Worm (Caenorhabditis elegans) whole organism, early embryonic: Measurements from ENCODE around the gene srz-82.

ENCODE experiments used
- F13C5.2 ChIP-seq: sonication (generic microtip); optimal IDR thresholded peaks from 2 replicates; lab custom pipeline; 2017; ENCODE audit warnings: mild to moderate bottlenecking, missing genetic modification characterization, inconsistent platforms, missing compliant biosample characterization
- ama-1 ChIP-seq: fragments of 150-350 bp; optimal IDR thresholded peaks from 2 replicates; lab custom pipeline; 2014
- ceh-13 ChIP-seq: fragments of 200-800 bp; sonication (Bioruptor generic); optimal IDR thresholded peaks from 2 replicates; lab custom pipeline; 2018; ENCODE audit warnings: mild to moderate bottlenecking, missing genetic modification characterization, missing compliant biosample characterization
- ceh-36 ChIP-seq: sonication (generic microtip); optimal IDR thresholded peaks from 2 replicates; lab custom pipeline; 2016; ENCODE audit warnings: missing genetic modification characterization, inconsistent platforms, missing compliant biosample characterization
- ets-7 ChIP-seq: sonication (generic microtip); optimal IDR thresholded peaks from 2 replicates; lab custom pipeline; 2016; ENCODE audit warnings: missing genotype, missing genetic modification characterization, missing compliant biosample characterization
- flt-1 ChIP-seq: fragments of 200-800 bp; sonication (Bioruptor generic); IDR thresholded peaks from 2 replicates; pipeline ENCODE4 v1.3.6; 2022; ENCODE audit warnings: missing genetic modification characterization, missing compliant biosample characterization
- hmbx-1 ChIP-seq: sonication (generic microtip); optimal IDR thresholded peaks from 2 replicates; lab custom pipeline; 2016; ENCODE audit warnings: mild to moderate bottlenecking, missing genetic modification characterization, missing compliant biosample characterization
- sea-1 ChIP-seq: fragments of 200-800 bp; sonication (Bioruptor generic); conservative IDR thresholded peaks from 2 replicates; pipeline ENCODE4 v1.3.6; 2022; ENCODE audit warnings: missing genetic modification characterization, missing compliant biosample characterization
- tbx-11 ChIP-seq: fragments of 200-800 bp; sonication (Bioruptor generic); IDR thresholded peaks from 2 replicates; pipeline ENCODE4 v1.3.6; 2022; ENCODE audit warnings: missing genetic modification characterization, missing compliant biosample characterization
- tra-4 ChIP-seq: sonication (generic microtip); optimal IDR thresholded peaks from 2 replicates; lab custom pipeline; 2017; ENCODE audit warnings: missing genetic modification characterization, missing compliant biosample characterization

- TF ChIP-seq tra-4 (tag; lab: Kevin White, UChicago) (no peak), ama-1 (no peak), flt-1 (GFP tag; lab: Robert Waterston, UW) (no peak), F13C5.2 (tag; lab: Kevin White, UChicago) (no peak), sea-1 (GFP tag; lab: Robert Waterston, UW) (no peak), hmbx-1 (tag; lab: Kevin White, UChicago) (no peak), tbx-11 (GFP tag; lab: Robert Waterston, UW) (no peak), ceh-13 (GFP tag; lab: Kevin White, UChicago) (no peak), ceh-36 (tag; lab: Kevin White, UChicago) (no peak), ets-7 (tag; lab: Kevin White, UChicago) (no peak)
These were observed 13.0 kb upstream of the srz-82 start, which contains the start of gene F58E2.2 for ce11 chrIV:3469742-3470141.
